Fruit fly (Drosophila melanogaster): ENCODE results near the gene CG42537.
A peak's percentile ranks its signal among the peaks of the same experiment; 100 is the strongest.

Gene CG42537

dm6 chr3R:6345814-6346213 lies 31.8 kb upstream of the CG42537 start, which contains the start of the genes SmD2 and CG18048 (continued):
- TF ChIP-seq CG10565 (GFP tag; optimal IDR thresholded peaks at IDR 0.05) = no peak
- no peak for TF ChIP-seq CG5953 (GFP tag; IDR thresholded peaks at IDR 0.05)
- TF ChIP-seq Myb (GFP tag; optimal IDR thresholded peaks at IDR 0.05) = peak; percentile 61
- no peak for TF ChIP-seq CG10979 (tag; optimal IDR thresholded peaks at IDR 0.05)
- TF ChIP-seq CG31365 (tag; optimal IDR thresholded peaks at IDR 0.05) = no peak
- no peak for TF ChIP-seq CG2889 (GFP tag; IDR thresholded peaks at IDR 0.05)
- no peak for TF ChIP-seq CG12744 (GFP tag; optimal IDR thresholded peaks at IDR 0.05)
- peak; percentile 85 for TF ChIP-seq CG13287 (GFP tag; IDR thresholded peaks at IDR 0.05; ENCODE audit: partially characterized antibody)
- peak; percentile 5 for TF ChIP-seq CG13123 (GFP tag; optimal IDR thresholded peaks at IDR 0.05)
- TF ChIP-seq mld (GFP tag; IDR thresholded peaks at IDR 0.05; ENCODE audit: partially characterized antibody) = no peak
- no peak for TF ChIP-seq sqz (GFP tag; optimal IDR thresholded peaks at IDR 0.05)
- TF ChIP-seq CG4404 (GFP tag; IDR thresholded peaks at IDR 0.05) = no peak
- TF ChIP-seq ttk (GFP tag; IDR thresholded peaks at IDR 0.05) = no peak
- TF ChIP-seq stc (GFP tag; IDR thresholded peaks at IDR 0.05) = no peak
- no peak for TF ChIP-seq lov (optimal IDR thresholded peaks at IDR 0.05)
- no peak for TF ChIP-seq lov (GFP tag; IDR thresholded peaks at IDR 0.05)
- TF ChIP-seq Usf (GFP tag; optimal IDR thresholded peaks at IDR 0.05) = no peak
- TF ChIP-seq otp (GFP tag; IDR thresholded peaks at IDR 0.05) = no peak
- no peak for TF ChIP-seq Drgx (GFP tag; IDR thresholded peaks at IDR 0.05)
- TF ChIP-seq dysf (GFP tag; IDR thresholded peaks at IDR 0.05) = no peak
- no peak for TF ChIP-seq CG8359 (GFP tag; optimal IDR thresholded peaks at IDR 0.05; ENCODE audit: borderline replicate concordance)
- TF ChIP-seq chinmo (GFP tag; IDR thresholded peaks at IDR 0.05; ENCODE audit: partially characterized antibody) = no peak
- TF ChIP-seq ash1 (GFP tag; optimal IDR thresholded peaks at IDR 0.05) = no peak
- peak; percentile 54 for TF ChIP-seq CG2712 (tag; optimal IDR thresholded peaks at IDR 0.05)
- TF ChIP-seq Pdp1 (GFP tag; optimal IDR thresholded peaks at IDR 0.05) = peak in 1 of 2 experiments; percentile 47
- TF ChIP-seq CG33213 (GFP tag; optimal IDR thresholded peaks at IDR 0.05) = peak; percentile 4
- TF ChIP-seq Dref (GFP tag; IDR thresholded peaks at IDR 0.05) = peak; percentile 31
- TF ChIP-seq dimm (GFP tag; IDR thresholded peaks at IDR 0.05) = no peak
- no peak for TF ChIP-seq CG1832 (GFP tag; optimal IDR thresholded peaks at IDR 0.05)
- no peak for TF ChIP-seq onecut (GFP tag; IDR thresholded peaks at IDR 0.05)
- TF ChIP-seq scrt (GFP tag; optimal IDR thresholded peaks at IDR 0.05) = no peak
- TF ChIP-seq crp (GFP tag; optimal IDR thresholded peaks at IDR 0.05) = no peak
- TF ChIP-seq Hr3 (GFP tag; optimal IDR thresholded peaks at IDR 0.05) = no peak
- TF ChIP-seq da (GFP tag; optimal IDR thresholded peaks at IDR 0.05) = no peak
- no peak for TF ChIP-seq Dek (tag; optimal IDR thresholded peaks at IDR 0.05)
- no peak for TF ChIP-seq zen (tag; optimal IDR thresholded peaks at IDR 0.05)
- no peak for TF ChIP-seq pb (GFP tag; optimal IDR thresholded peaks at IDR 0.05)
- no peak for TF ChIP-seq bsh (GFP tag; optimal IDR thresholded peaks at IDR 0.05)
- TF ChIP-seq rib (GFP tag; IDR thresholded peaks at IDR 0.05) = no peak
- TF ChIP-seq bowl (GFP tag; IDR thresholded peaks at IDR 0.05) = no peak
- TF ChIP-seq Hmr (GFP tag; optimal IDR thresholded peaks at IDR 0.05) = no peak
- TF ChIP-seq MBD-R2 (GFP tag; IDR thresholded peaks at IDR 0.05) = peak; percentile 92
- TF ChIP-seq NC2β (GFP tag; optimal IDR thresholded peaks at IDR 0.05) = no peak
- no peak for TF ChIP-seq emc (GFP tag; optimal IDR thresholded peaks at IDR 0.05)
- TF ChIP-seq CG9797 (GFP tag; optimal IDR thresholded peaks at IDR 0.05) = peak; percentile 88
- no peak for TF ChIP-seq toy (GFP tag; IDR thresholded peaks at IDR 0.05)
- TF ChIP-seq CG7839 (tag; optimal IDR thresholded peaks at IDR 0.05) = no peak
- no peak for TF ChIP-seq CG11085 (GFP tag; IDR thresholded peaks at IDR 0.05)
- TF ChIP-seq H2.0 (GFP tag; IDR thresholded peaks at IDR 0.05) = no peak
- TF ChIP-seq ems (GFP tag; optimal IDR thresholded peaks at IDR 0.05) = no peak
- TF ChIP-seq zfh1 (GFP tag; IDR thresholded peaks at IDR 0.05) = no peak
- TF ChIP-seq Aef1 (GFP tag; IDR thresholded peaks at IDR 0.05) = no peak
- TF ChIP-seq CG2202 (tag; optimal IDR thresholded peaks at IDR 0.05) = no peak

All from whole organism, embryonic.